Worm (Caenorhabditis elegans) whole organism, mixed stage, embryonic: ENCODE results near the gene Y76B12C.9.
"Not testable (repeated sequence)": the region's sequence is repeated elsewhere in the genome, so short reads cannot be mapped to it uniquely, and the experiment has no call there.

Source experiments
- M03D4.4 ChIP-seq: sonication (generic microtip); optimal IDR thresholded peaks from 2 replicates; lab custom pipeline; 2017; ENCODE audit warnings: mild to moderate bottlenecking, missing genetic modification characterization, missing compliant biosample characterization
- bed-3 ChIP-seq: fragments of 200-800 bp; sonication (Bioruptor generic); optimal IDR thresholded peaks from 3 replicates; lab custom pipeline; 2018; ENCODE audit warnings: mild to moderate bottlenecking, missing genetic modification characterization, moderate library complexity, missing compliant biosample characterization
- blmp-1 ChIP-seq: fragments of 150-350 bp; optimal IDR thresholded peaks from 2 replicates; lab custom pipeline; 2014; ENCODE audit warnings: missing biosample characterization, missing genetic modification characterization
- ceh-39 ChIP-seq: fragments of 150-350 bp; optimal IDR thresholded peaks from 2 replicates; lab custom pipeline; 2014; ENCODE audit warnings: missing biosample characterization, missing genetic modification characterization
- ceh-43 ChIP-seq: fragments of 200-800 bp; sonication (Bioruptor generic); optimal IDR thresholded peaks from 2 replicates; lab custom pipeline; 2018; ENCODE audit warnings: mild to moderate bottlenecking, missing genetic modification characterization, moderate library complexity, missing compliant biosample characterization
- ceh-83 ChIP-seq: fragments of 200-800 bp; sonication (Bioruptor generic); optimal IDR thresholded peaks from 2 replicates; lab custom pipeline; 2018; ENCODE audit warnings: mild to moderate bottlenecking, missing genetic modification characterization, missing compliant biosample characterization
- ces-1 ChIP-seq: fragments of 150-350 bp; optimal IDR thresholded peaks from 2 replicates; lab custom pipeline; 2014; ENCODE audit warnings: missing biosample characterization, missing genetic modification reagents, missing genetic modification characterization
- cnd-1 ChIP-seq: fragments of 200-800 bp; sonication (Bioruptor generic); optimal IDR thresholded peaks from 2 replicates; lab custom pipeline; 2018; ENCODE audit warnings: mild to moderate bottlenecking, missing genetic modification characterization, missing compliant biosample characterization
- drap-1 ChIP-seq: fragments of 200-800 bp; sonication (Bioruptor generic); optimal IDR thresholded peaks from 3 replicates; lab custom pipeline; 2018; ENCODE audit warnings: mild to moderate bottlenecking, missing genetic modification characterization, missing compliant biosample characterization
- elt-1 ChIP-seq: sonication (generic microtip); optimal IDR thresholded peaks from 2 replicates; lab custom pipeline; 2017; ENCODE audit warnings: missing genetic modification characterization, mild to moderate bottlenecking, missing compliant biosample characterization, antibody characterized with exemption, moderate library complexity, borderline replicate concordance; ENCODE audit not compliant: insufficient read depth
- elt-3 ChIP-seq: fragments of 150-350 bp; optimal IDR thresholded peaks from 2 replicates; lab custom pipeline; 2014; ENCODE audit warnings: missing biosample characterization, missing genetic modification characterization
- flh-1 ChIP-seq: fragments of 200-800 bp; sonication (Bioruptor generic); optimal IDR thresholded peaks from 2 replicates; lab custom pipeline; 2018; ENCODE audit warnings: mild to moderate bottlenecking, missing genetic modification characterization, moderate library complexity, missing compliant biosample characterization
- ham-2 ChIP-seq: fragments of 200-800 bp; sonication (Bioruptor generic); optimal IDR thresholded peaks from 2 replicates; lab custom pipeline; 2018; ENCODE audit warnings: mild to moderate bottlenecking, missing genetic modification characterization, missing compliant biosample characterization
- hlh-1 ChIP-seq: fragments of 150-350 bp; optimal IDR thresholded peaks from 2 replicates; lab custom pipeline; 2014; ENCODE audit warnings: missing biosample characterization, missing genetic modification reagents, missing genetic modification characterization
- lin-13 ChIP-seq: fragments of 150-350 bp; optimal IDR thresholded peaks from 2 replicates; lab custom pipeline; 2014; ENCODE audit warnings: missing biosample characterization, missing genetic modification characterization
- lin-32 ChIP-seq: fragments of 200-800 bp; sonication (Bioruptor generic); optimal IDR thresholded peaks from 2 replicates; lab custom pipeline; 2018; ENCODE audit warnings: mild to moderate bottlenecking, missing genetic modification characterization, missing compliant biosample characterization
- lsy-2 ChIP-seq: fragments of 150-350 bp; optimal IDR thresholded peaks from 2 replicates; lab custom pipeline; 2014; ENCODE audit warnings: missing biosample characterization, missing genetic modification characterization
- mab-5 ChIP-seq: fragments of 150-350 bp; optimal IDR thresholded peaks from 2 replicates; lab custom pipeline; 2014; ENCODE audit warnings: missing biosample characterization, missing genetic modification characterization
- mep-1 ChIP-seq: fragments of 150-350 bp; optimal IDR thresholded peaks from 2 replicates; lab custom pipeline; 2017; ENCODE audit warnings: missing biosample characterization, missing genetic modification reagents, missing genetic modification characterization, inconsistent platforms
- mls-2 ChIP-seq: sonication (generic microtip); optimal IDR thresholded peaks from 2 replicates; lab custom pipeline; 2016; ENCODE audit warnings: mild to moderate bottlenecking, missing genetic modification characterization, moderate library complexity, missing compliant biosample characterization
- nhr-12 ChIP-seq: fragments of 150-350 bp; optimal IDR thresholded peaks from 2 replicates; lab custom pipeline; 2014; ENCODE audit warnings: missing biosample characterization, missing genetic modification characterization
- nhr-2 ChIP-seq: fragments of 150-350 bp; optimal IDR thresholded peaks from 2 replicates; lab custom pipeline; 2014; ENCODE audit warnings: missing biosample characterization, missing genetic modification characterization
- nhr-237 ChIP-seq: fragments of 150-350 bp; optimal IDR thresholded peaks from 2 replicates; lab custom pipeline; 2014; ENCODE audit warnings: missing biosample characterization, missing genetic modification characterization
- nhr-28 ChIP-seq: fragments of 150-350 bp; optimal IDR thresholded peaks from 2 replicates; lab custom pipeline; 2014; ENCODE audit warnings: missing biosample characterization, missing genetic modification characterization
- nhr-76 ChIP-seq: sonication (generic microtip); optimal IDR thresholded peaks from 2 replicates; lab custom pipeline; 2017; ENCODE audit warnings: missing biosample characterization, missing genetic modification characterization
- pha-4 ChIP-seq: fragments of 150-350 bp; optimal IDR thresholded peaks from 2 replicates; lab custom pipeline; 2018; ENCODE audit warnings: missing biosample characterization, missing genetic modification reagents, missing genetic modification characterization
- sem-2 ChIP-seq: fragments of 200-800 bp; sonication (Bioruptor generic); optimal IDR thresholded peaks from 2 replicates; lab custom pipeline; 2018; ENCODE audit warnings: mild to moderate bottlenecking, missing genetic modification characterization, missing compliant biosample characterization
- snpc-4 ChIP-seq: fragments of 150-350 bp; optimal IDR thresholded peaks from 2 replicates; lab custom pipeline; 2014; ENCODE audit warnings: missing biosample characterization, missing genetic modification characterization
- sptf-1 ChIP-seq: sonication (generic microtip); optimal IDR thresholded peaks from 2 replicates; lab custom pipeline; 2017; ENCODE audit warnings: mild to moderate bottlenecking, missing genetic modification characterization, moderate library complexity, missing compliant biosample characterization
- tbx-8 ChIP-seq: fragments of 200-800 bp; sonication (Bioruptor generic); optimal IDR thresholded peaks from 2 replicates; lab custom pipeline; 2018; ENCODE audit warnings: mild to moderate bottlenecking, missing genetic modification characterization, moderate library complexity, missing compliant biosample characterization
- unc-120 ChIP-seq: sonication (generic microtip); optimal IDR thresholded peaks from 2 replicates; lab custom pipeline; 2017; ENCODE audit warnings: missing genetic modification characterization, missing compliant biosample characterization; ENCODE audit not compliant: poor library complexity, severe bottlenecking
- unc-39 ChIP-seq: fragments of 150-350 bp; optimal IDR thresholded peaks from 2 replicates; lab custom pipeline; 2014; ENCODE audit warnings: missing biosample characterization, missing genetic modification characterization
- unc-62 ChIP-seq: fragments of 150-350 bp; optimal IDR thresholded peaks from 2 replicates; lab custom pipeline; 2014; ENCODE audit warnings: missing biosample characterization, missing genetic modification reagents, missing genetic modification characterization
- zip-8 ChIP-seq: fragments of 150-350 bp; optimal IDR thresholded peaks from 2 replicates; lab custom pipeline; 2014; ENCODE audit warnings: missing biosample characterization, missing genetic modification characterization
- ztf-11 ChIP-seq: fragments of 150-350 bp; optimal IDR thresholded peaks from 2 replicates; lab custom pipeline; 2014; ENCODE audit warnings: missing biosample characterization, missing genetic modification characterization

Gene Y76B12C.9

DNA sequence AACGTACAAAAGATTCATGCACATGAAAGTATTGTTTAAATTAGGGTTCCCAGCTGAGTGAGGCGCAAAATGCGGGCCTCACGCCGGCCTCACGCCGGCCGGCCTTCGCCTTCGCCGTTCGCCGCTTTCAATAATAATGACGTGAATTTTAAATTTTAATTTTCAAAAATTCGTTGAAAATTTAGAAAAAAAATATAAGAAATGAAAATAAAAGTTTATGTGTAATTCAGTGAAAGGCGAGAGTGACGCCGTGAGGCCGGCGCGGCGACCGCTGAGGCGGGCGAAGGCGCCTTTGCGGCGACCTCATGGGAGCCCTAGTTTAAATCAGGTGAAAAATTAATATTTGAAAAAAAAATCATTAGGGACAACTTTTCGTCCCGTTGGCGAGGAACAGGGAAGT is 20.6 kb upstream of the Y76B12C.9 start:
- TF ChIP-seq nhr-28 (tag; lab: Kevin White, UChicago), result no peak
- TF ChIP-seq bed-3 (GFP tag; lab: Kevin White, UChicago), result no peak
- no peak for TF ChIP-seq lin-13 (tag; lab: Kevin White, UChicago)
- TF ChIP-seq flh-1 (GFP tag; lab: Kevin White, UChicago), result no peak
- no peak for TF ChIP-seq tbx-8
- no peak for TF ChIP-seq ztf-11 (tag; lab: Kevin White, UChicago)
- TF ChIP-seq nhr-12, result no peak
- TF ChIP-seq lin-32, result no peak
- TF ChIP-seq hlh-1, result no peak

DNA sequence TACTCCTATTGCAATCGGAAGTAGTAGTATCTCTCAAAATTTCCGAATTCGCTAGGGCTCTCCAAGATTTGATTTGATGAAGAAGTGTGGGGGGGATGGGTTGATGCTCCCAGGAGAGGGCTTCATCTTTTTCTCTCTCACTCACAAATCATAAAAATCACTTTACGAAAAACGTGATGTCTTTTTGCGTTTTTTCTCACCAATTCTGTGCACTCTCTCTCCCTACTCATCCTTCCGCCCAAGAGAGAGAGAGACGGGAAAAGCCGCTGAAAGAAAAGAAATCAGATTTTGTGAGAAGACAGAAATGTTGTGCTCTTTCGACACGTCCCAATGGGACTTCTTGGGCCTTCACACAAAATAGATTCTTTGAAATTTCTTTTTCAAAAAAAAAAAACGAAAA is 16.7 kb upstream of the Y76B12C.9 start:
- TF ChIP-seq unc-62 (GFP tag; lab: Kevin White, UChicago), result peak; percentile 0
- TF ChIP-seq unc-120 (tag; lab: Kevin White, UChicago), result peak; percentile 31
- no peak for TF ChIP-seq lsy-2 (tag; lab: Kevin White, UChicago)
- peak; percentile 93 for TF ChIP-seq ces-1 (GFP tag; lab: Kevin White, UChicago)

DNA sequence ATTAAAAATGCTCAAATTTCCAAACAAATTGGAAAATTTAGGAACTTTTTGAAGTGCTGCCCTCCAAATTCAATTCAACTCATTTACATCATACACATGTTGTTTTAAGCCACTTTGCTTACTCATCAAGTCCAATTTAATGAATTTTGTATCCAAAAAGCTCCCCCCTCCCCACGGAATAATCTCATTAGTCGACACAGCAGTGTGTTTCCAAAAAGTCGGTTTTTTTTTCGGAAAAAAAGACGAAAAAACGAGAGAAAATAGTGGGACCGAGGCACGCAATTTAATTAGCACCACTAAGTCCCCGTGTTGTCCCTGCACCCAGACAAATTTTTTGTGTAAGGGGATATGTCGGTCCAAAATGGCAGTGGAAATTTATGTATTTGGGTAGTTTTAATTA is 15.5 kb upstream of the Y76B12C.9 start:
- TF ChIP-seq lin-32, result no peak
- TF ChIP-seq cnd-1, result no peak
- no peak for TF ChIP-seq snpc-4 (tag; lab: Kevin White, UChicago)
- no peak for TF ChIP-seq nhr-2 (tag; lab: Kevin White, UChicago)
- TF ChIP-seq ces-1 (GFP tag; lab: Kevin White, UChicago), result peak; percentile 96
- no peak for TF ChIP-seq bed-3 (GFP tag; lab: Kevin White, UChicago)
- no peak for TF ChIP-seq ceh-43

DNA sequence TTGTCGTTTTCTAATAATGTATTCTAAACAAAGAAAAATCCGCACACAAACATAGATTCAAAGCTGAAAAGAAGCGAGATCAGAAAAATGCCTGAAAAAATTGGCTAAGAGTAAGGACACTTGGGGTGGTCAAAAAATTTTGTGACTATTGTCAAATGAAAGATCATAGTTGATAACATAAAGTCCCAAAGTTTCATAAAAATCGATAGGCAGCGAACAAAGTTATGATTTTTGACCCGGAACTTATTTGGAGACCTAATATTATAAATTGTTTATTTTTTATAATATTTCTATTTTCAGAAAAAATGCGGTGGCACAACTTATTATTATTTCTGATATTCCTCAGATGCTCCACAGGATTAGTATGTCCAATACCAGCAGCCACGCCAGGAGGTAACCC is 14.3 kb upstream of the Y76B12C.9 start, which contains the start of gene R05C11.4:
Gene R05C11.4, plus strand, starts transcription at position 301 of the 400 bp plus-strand sequence.
- not testable (repeated sequence) for TF ChIP-seq elt-1; mls-2 (tag; lab: Kevin White, UChicago); lin-32

DNA sequence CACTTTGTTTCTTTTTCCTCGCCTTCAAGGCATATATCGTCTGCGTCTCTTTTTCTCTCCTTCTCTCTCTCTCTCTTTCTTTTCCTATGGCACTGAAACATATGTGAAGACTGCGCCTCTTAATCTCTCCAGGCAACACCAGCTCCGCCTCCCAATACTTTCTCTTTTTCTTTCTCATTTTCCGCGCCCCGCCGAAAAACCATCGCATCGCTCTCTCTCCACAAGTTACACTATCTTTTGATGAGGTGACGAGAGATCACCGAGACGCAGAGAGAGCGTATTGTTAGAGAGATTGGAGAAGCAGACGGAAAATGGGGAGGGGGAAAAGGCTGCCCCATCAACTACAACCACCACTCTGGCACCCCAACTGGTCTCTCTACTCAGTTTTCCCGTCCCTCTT is 12.0 kb upstream of the Y76B12C.9 start:
- no peak for TF ChIP-seq lin-32
- peak; percentile 37 for TF ChIP-seq sptf-1 (tag; lab: Kevin White, UChicago)
- peak; percentile 85 for TF ChIP-seq unc-120 (tag; lab: Kevin White, UChicago)
- TF ChIP-seq ham-2 (GFP tag; lab: Kevin White, UChicago), result peak; percentile 15
- TF ChIP-seq ceh-39 (tag; lab: Kevin White, UChicago), result no peak
- TF ChIP-seq nhr-237, result peak; percentile 71
- TF ChIP-seq cnd-1, result no peak
- no peak for TF ChIP-seq pha-4 (tag; lab: Kevin White, UChicago)
- TF ChIP-seq bed-3 (GFP tag; lab: Kevin White, UChicago), result no peak
- peak; percentile 81 for TF ChIP-seq blmp-1 (tag; lab: Kevin White, UChicago)
- TF ChIP-seq elt-3 (tag; lab: Kevin White, UChicago), result no peak
- TF ChIP-seq ceh-83 (GFP tag; lab: Kevin White, UChicago), result no peak
- no peak for TF ChIP-seq ceh-43
- TF ChIP-seq ces-1 (GFP tag; lab: Kevin White, UChicago), result peak; percentile 82
- no peak for TF ChIP-seq nhr-76
- peak; percentile 57 for TF ChIP-seq drap-1 (GFP tag; lab: Kevin White, UChicago)
- TF ChIP-seq zip-8 (tag; lab: Kevin White, UChicago), result no peak
- TF ChIP-seq lsy-2 (tag; lab: Kevin White, UChicago), result peak; percentile 66
- no peak for TF ChIP-seq unc-39
- TF ChIP-seq lin-13 (tag; lab: Kevin White, UChicago), result no peak
- TF ChIP-seq nhr-2 (tag; lab: Kevin White, UChicago), result no peak
- TF ChIP-seq sem-2, result no peak
- no peak for TF ChIP-seq snpc-4 (tag; lab: Kevin White, UChicago)
- TF ChIP-seq nhr-28 (tag; lab: Kevin White, UChicago), result no peak
- TF ChIP-seq unc-62 (GFP tag; lab: Kevin White, UChicago), result peak; percentile 76
- no peak for TF ChIP-seq ztf-11 (tag; lab: Kevin White, UChicago)
- peak; percentile 68 for TF ChIP-seq mep-1 (tag; lab: Kevin White, UChicago)
- no peak for TF ChIP-seq elt-1
- TF ChIP-seq nhr-12, result no peak
- no peak for TF ChIP-seq flh-1 (GFP tag; lab: Kevin White, UChicago)
- no peak for TF ChIP-seq tbx-8
- peak; percentile 57 for TF ChIP-seq mls-2 (tag; lab: Kevin White, UChicago)
- no peak for TF ChIP-seq mab-5
- peak; percentile 16 for TF ChIP-seq hlh-1
- TF ChIP-seq M03D4.4 (tag; lab: Kevin White, UChicago), result peak; percentile 54
